Fruit fly (Drosophila melanogaster): Measurements from ENCODE around the gene Sol1.

Gene Sol1

DNA sequence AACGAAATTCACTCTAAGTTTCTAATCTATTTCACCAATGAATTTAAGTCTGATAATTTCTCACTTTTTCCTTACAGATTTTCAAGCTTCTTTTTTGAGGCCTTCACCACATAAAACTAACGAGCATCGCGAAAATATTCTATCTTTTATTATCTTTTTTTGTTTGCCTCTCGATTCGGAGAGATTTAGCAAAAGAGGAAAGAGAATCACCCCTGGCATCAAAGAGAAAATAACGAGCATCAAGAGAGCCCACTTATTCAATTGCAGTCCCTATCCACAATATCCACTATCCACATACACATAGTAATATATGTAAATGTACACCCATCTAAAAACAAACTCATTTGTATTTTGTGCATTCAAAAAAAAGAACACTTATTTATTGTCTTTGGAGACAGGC, 18.6 kb upstream of the Sol1 start, which contains the start of gene GstD9:
Gene GstD9 (minus strand): TSS at position 101 of the 400 bp plus-strand sequence.
- TF ChIP-seq CG8388 (GFP tag; optimal IDR thresholded peaks at IDR 0.05) = no peak
- no peak for TF ChIP-seq Mes4 (GFP tag; optimal IDR thresholded peaks at IDR 0.05)
- TF ChIP-seq vvl (GFP tag; IDR thresholded peaks at IDR 0.05) = no peak
- TF ChIP-seq CG32772 (GFP tag; IDR thresholded peaks at IDR 0.05) = no peak
- no peak for TF ChIP-seq eve (GFP tag; optimal IDR thresholded peaks at IDR 0.05)
- TF ChIP-seq Trl (optimal IDR thresholded peaks at IDR 0.05) = peak; percentile 31 to 43
- TF ChIP-seq Trl (GFP tag; optimal IDR thresholded peaks at IDR 0.05) = no peak
- no peak for TF ChIP-seq jumu (GFP tag; optimal IDR thresholded peaks at IDR 0.05)
- TF ChIP-seq ERR (GFP tag; optimal IDR thresholded peaks at IDR 0.05) = no peak
- TF ChIP-seq NC2α (GFP tag; optimal IDR thresholded peaks at IDR 0.05) = no peak
- TF ChIP-seq esg (GFP tag; conservative IDR thresholded peaks at IDR 0.05) = no peak
- TF ChIP-seq CG3163 (GFP tag; optimal IDR thresholded peaks at IDR 0.05) = peak; percentile 76
- TF ChIP-seq CG5245 (GFP tag; optimal IDR thresholded peaks at IDR 0.05) = no peak
- TF ChIP-seq PHDP (tag; optimal IDR thresholded peaks at IDR 0.05) = no peak
- no peak for TF ChIP-seq run (tag; optimal IDR thresholded peaks at IDR 0.05)
- TF ChIP-seq CG33557 (GFP tag; optimal IDR thresholded peaks at IDR 0.05) = no peak
- no peak for TF ChIP-seq Bgb (GFP tag; IDR thresholded peaks at IDR 0.05; ENCODE audit: partially characterized antibody)
- no peak for TF ChIP-seq CG6854 (GFP tag; optimal IDR thresholded peaks at IDR 0.05)

- TF ChIP-seq gro (GFP tag; optimal IDR thresholded peaks at IDR 0.05) = peak; percentile 8
- TF ChIP-seq her (GFP tag; optimal IDR thresholded peaks at IDR 0.05) = peak; percentile 39
- peak; percentile 67; the same call in 1 of the 2 replicates for TF ChIP-seq Adf1 (GFP tag; IDR thresholded peaks at IDR 0.05)
- TF ChIP-seq CG8281 (tag; optimal IDR thresholded peaks at IDR 0.05) = no peak
- no peak for TF ChIP-seq Lim3 (GFP tag; IDR thresholded peaks at IDR 0.05)
- peak; percentile 38 for TF ChIP-seq Fer1 (GFP tag; optimal IDR thresholded peaks at IDR 0.05)
- peak; percentile 70 for TF ChIP-seq CG13894 (tag; optimal IDR thresholded peaks at IDR 0.05)
- peak; percentile 43 for TF ChIP-seq Hmr (GFP tag; optimal IDR thresholded peaks at IDR 0.05)
- peak; percentile 49 for TF ChIP-seq CG3995 (GFP tag; optimal IDR thresholded peaks at IDR 0.05)
- no peak for TF ChIP-seq CG15479 (GFP tag; optimal IDR thresholded peaks at IDR 0.05)
- peak; percentile 8 for TF ChIP-seq CG17359 (tag; optimal IDR thresholded peaks at IDR 0.05)
- peak; percentile 31 for TF ChIP-seq NfI (GFP tag; optimal IDR thresholded peaks at IDR 0.05)
- no peak for TF ChIP-seq CG12071 (GFP tag; optimal IDR thresholded peaks at IDR 0.05)
- no peak for TF ChIP-seq Ssrp (tag; optimal IDR thresholded peaks at IDR 0.05)
- TF ChIP-seq fd3F (GFP tag; optimal IDR thresholded peaks at IDR 0.05) = peak; percentile 34
- TF ChIP-seq Six4 (GFP tag; optimal IDR thresholded peaks at IDR 0.05) = peak; percentile 33
- peak; percentile 51 for TF ChIP-seq Ptx1 (GFP tag; IDR thresholded peaks at IDR 0.05)
- peak; percentile 26 for TF ChIP-seq luna (GFP tag; optimal IDR thresholded peaks at IDR 0.05)
- no peak for TF ChIP-seq Bteb2 (GFP tag; optimal IDR thresholded peaks at IDR 0.05)
- TF ChIP-seq kay (GFP tag; optimal IDR thresholded peaks at IDR 0.05) = peak; percentile 66
- no peak for TF ChIP-seq dpn (GFP tag; optimal IDR thresholded peaks at IDR 0.05)
- TF ChIP-seq CG11504 (tag; optimal IDR thresholded peaks at IDR 0.05) = peak; percentile 50
- peak; percentile 38 for TF ChIP-seq NC2β (GFP tag; optimal IDR thresholded peaks at IDR 0.05)
- peak; percentile 26 for TF ChIP-seq CG7786 (GFP tag; optimal IDR thresholded peaks at IDR 0.05)
- TF ChIP-seq CG18262 (tag; optimal IDR thresholded peaks at IDR 0.05) = peak; percentile 21
- TF ChIP-seq CG7556 (GFP tag; optimal IDR thresholded peaks at IDR 0.05) = peak; percentile 53
- peak; percentile 45; the same call in 1 of the 2 replicates for TF ChIP-seq CG42726 (GFP tag; IDR thresholded peaks at IDR 0.05; ENCODE audit: partially characterized antibody)
- peak; percentile 2 for TF ChIP-seq Side (GFP tag; optimal IDR thresholded peaks at IDR 0.05)
- TF ChIP-seq CG15073 (GFP tag; optimal IDR thresholded peaks at IDR 0.05) = no peak
- peak; percentile 26 for TF ChIP-seq fu2 (GFP tag; optimal IDR thresholded peaks at IDR 0.05)
- peak; percentile 43; the same call in 1 of the 2 replicates for TF ChIP-seq Atf6 (GFP tag; IDR thresholded peaks at IDR 0.05)
- TF ChIP-seq CG12104 (GFP tag; optimal IDR thresholded peaks at IDR 0.05) = peak; percentile 28
- TF ChIP-seq slou (GFP tag; optimal IDR thresholded peaks at IDR 0.05) = no peak
These were observed 16.8 kb upstream of the Sol1 start, which contains the start of gene GstD1 for dm6 chr3R:12369135-12369792. Gene GstD1 (minus strand): TSS chr3R:12369268.

Measured in whole organism, embryonic.